Worm (Caenorhabditis elegans) whole organism, midembryonic: Measurements from ENCODE around the gene R02F2.4.

ENCODE experiments used
- T22C8.4 ChIP-seq: fragments of 200-800 bp; sonication (Bioruptor generic); IDR thresholded peaks from 2 replicates; pipeline ENCODE4 v1.3.6; 2022; ENCODE audit warnings: missing genetic modification characterization, missing compliant biosample characterization
- cog-1 ChIP-seq: sonication (generic microtip); optimal IDR thresholded peaks from 2 replicates; lab custom pipeline; 2016; ENCODE audit warnings: missing genetic modification characterization, missing compliant biosample characterization
- flt-1 ChIP-seq: fragments of 200-800 bp; sonication (Bioruptor generic); IDR thresholded peaks from 2 replicates; pipeline ENCODE4 v1.3.6; 2022; ENCODE audit warnings: missing genetic modification characterization, missing compliant biosample characterization
- klf-2 ChIP-seq: fragments of 200-800 bp; sonication (Bioruptor generic); conservative IDR thresholded peaks from 2 replicates; pipeline ENCODE4 v1.3.6; 2022; ENCODE audit warnings: missing genetic modification reagents, missing genetic modification characterization, missing compliant biosample characterization
- med-1 ChIP-seq: sonication (generic microtip); optimal IDR thresholded peaks from 2 replicates; lab custom pipeline; 2017; ENCODE audit warnings: missing genetic modification characterization, mild to moderate bottlenecking, missing compliant biosample characterization, antibody characterized with exemption, missing genetic modification reagents; ENCODE audit not compliant: insufficient read depth
- ref-1 ChIP-seq: fragments of 200-800 bp; sonication (Bioruptor generic); conservative IDR thresholded peaks from 2 replicates; pipeline ENCODE4 v1.3.6; 2022; ENCODE audit warnings: missing genetic modification reagents, missing genetic modification characterization, missing compliant biosample characterization
- tab-1 ChIP-seq: fragments of 200-800 bp; sonication (Bioruptor generic); IDR thresholded peaks from 2 replicates; pipeline ENCODE4 v1.3.6; 2022; ENCODE audit warnings: missing genetic modification characterization, missing compliant biosample characterization
- ztf-23 ChIP-seq: fragments of 200-800 bp; sonication (Bioruptor generic); IDR thresholded peaks from 2 replicates; pipeline ENCODE4 v1.3.6; 2022; ENCODE audit warnings: missing genetic modification reagents, missing genetic modification characterization, missing compliant biosample characterization
- ztf-29 ChIP-seq: fragments of 200-800 bp; sonication (Bioruptor generic); IDR thresholded peaks from 2 replicates; pipeline ENCODE4 v1.3.6; 2022; ENCODE audit warnings: missing genetic modification reagents, missing genetic modification characterization, missing compliant biosample characterization

The R02F2.4 gene

DNA sequence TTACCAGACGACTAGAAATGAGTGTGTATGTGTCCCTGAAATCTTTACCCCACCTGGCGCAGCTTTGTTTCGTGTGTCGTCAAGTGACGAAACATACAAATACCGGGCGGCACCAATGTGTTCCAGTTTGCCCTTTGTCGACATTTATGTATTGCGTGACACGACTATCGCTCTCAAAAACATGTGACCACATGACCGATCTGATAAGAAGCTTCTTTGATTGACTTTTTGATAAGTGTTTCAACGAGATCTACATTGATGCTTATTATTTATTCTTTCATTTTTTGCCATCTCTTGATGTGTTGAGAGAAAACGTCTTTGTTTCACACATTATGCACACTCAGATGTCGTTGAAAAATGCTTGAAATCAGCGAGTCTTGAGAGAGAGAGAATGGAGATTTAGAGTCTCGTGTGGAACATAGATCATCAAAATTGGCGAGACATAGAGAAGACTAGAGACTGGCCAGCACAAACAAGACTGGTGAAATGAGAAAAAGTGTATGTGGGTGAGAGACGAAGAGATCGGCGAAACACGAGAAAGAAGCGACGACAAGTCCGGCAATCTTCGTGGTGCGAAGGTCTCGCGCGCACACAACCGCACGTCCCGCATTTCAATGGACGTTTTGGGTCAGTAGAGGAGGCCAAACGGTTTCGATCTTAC, 19.0 kb downstream of the R02F2.4 start:
- TF ChIP-seq ztf-29 (no peak), cog-1 (peak; percentile 56), ref-1 (GFP tag; lab: Robert Waterston, UW) (peak; percentile 43; the same call in 1 of the 2 replicates)

DNA sequence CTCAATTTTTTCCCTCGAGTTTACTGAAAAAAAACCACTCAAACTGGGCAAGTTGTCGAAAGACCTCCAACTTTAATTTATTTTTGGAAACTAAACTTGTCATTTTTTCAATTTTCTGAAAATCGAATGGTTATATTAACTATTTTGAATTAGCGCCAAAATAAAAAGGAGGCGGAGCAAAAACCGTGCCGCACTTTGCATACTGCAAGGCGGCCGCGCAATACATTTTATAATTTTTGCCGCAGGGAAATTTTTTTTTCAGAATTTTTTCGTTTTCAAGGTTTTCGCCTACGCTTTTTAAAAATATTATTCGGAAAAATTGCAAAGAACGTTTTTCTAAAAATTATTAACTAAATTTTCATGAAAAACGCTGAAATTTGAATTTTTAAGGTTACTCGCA, 19.6 kb downstream of the R02F2.4 start:
- no peak for TF ChIP-seq cog-1
- TF ChIP-seq ref-1 (GFP tag; lab: Robert Waterston, UW), result no peak
- TF ChIP-seq ztf-29, result no peak
- no peak for TF ChIP-seq med-1 (GFP tag; lab: Kevin White, UChicago)
- TF ChIP-seq flt-1, result no peak
- no peak for TF ChIP-seq tab-1 (GFP tag; lab: Robert Waterston, UW)
- no peak for TF ChIP-seq klf-2 (GFP tag; lab: Robert Waterston, UW)
- no peak for TF ChIP-seq T22C8.4 (GFP tag; lab: Robert Waterston, UW)
- no peak for TF ChIP-seq ztf-23 (GFP tag; lab: Robert Waterston, UW)

DNA sequence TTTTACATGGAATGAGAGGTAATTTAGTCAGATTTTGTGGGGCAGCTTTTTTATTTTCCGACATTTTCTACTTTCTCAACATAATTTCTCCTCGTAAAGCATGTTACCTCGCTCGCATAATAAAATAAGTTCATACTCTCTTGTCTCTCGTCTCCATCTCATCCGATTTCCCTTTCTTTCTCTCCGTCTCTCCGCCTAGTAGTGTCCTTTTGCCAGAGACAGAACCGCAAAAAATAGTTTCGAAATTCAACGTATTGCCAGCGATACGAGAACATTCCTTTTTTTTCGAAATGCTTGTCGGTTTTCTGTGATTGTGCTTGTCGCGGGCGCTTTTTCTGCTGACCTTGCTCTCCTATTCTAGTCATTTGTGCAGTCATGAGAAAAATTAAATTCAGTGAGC, 20.1 kb downstream of the R02F2.4 start:
- TF ChIP-seq klf-2 (GFP tag; lab: Robert Waterston, UW) (no peak), ztf-23 (GFP tag; lab: Robert Waterston, UW) (no peak), ref-1 (GFP tag; lab: Robert Waterston, UW) (no peak), med-1 (GFP tag; lab: Kevin White, UChicago) (no peak), T22C8.4 (GFP tag; lab: Robert Waterston, UW) (no peak), flt-1 (0 out of 2 replicates have a peak, but pooled peaks have one; percentile 16), tab-1 (GFP tag; lab: Robert Waterston, UW) (no peak)

DNA sequence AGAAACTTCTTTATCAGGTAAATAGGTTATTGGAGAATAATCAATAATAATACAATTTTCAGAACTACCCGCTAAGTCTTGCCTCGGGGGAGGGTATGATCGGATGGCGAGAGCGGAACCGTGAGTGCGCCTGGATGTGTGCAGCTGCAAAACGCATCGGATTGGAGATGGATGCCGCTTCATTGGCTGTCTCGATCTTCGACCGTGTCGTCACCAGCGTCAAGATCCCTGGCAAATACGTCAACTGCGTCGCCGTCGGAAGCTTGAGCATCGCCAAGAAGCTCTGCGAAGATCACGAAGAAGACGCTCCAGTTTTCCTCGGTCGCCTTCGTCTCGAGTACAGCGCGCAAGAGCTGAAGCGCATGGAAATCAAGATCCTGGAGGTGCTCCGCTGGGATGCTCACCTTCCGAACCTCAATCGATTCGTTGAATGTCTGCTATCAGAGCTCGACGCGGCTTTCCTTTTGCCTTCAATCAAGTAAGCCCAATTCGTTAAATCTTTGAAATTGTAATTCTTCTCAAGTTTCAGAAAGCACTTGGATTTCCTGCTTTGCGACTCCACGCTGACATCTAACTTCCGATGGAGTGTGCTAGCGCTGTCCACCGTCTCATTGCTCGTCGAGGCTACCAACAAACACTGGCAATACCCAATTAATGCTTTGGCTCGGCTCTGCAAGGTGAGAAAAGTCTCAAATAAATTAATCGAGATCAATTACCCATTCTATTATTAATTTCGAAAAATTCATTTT, 20.8 kb downstream of the R02F2.4 start:
- TF ChIP-seq flt-1, result 0 out of 2 replicates have a peak, but pooled peaks have one; percentile 54
- no peak for TF ChIP-seq med-1 (GFP tag; lab: Kevin White, UChicago)

DNA sequence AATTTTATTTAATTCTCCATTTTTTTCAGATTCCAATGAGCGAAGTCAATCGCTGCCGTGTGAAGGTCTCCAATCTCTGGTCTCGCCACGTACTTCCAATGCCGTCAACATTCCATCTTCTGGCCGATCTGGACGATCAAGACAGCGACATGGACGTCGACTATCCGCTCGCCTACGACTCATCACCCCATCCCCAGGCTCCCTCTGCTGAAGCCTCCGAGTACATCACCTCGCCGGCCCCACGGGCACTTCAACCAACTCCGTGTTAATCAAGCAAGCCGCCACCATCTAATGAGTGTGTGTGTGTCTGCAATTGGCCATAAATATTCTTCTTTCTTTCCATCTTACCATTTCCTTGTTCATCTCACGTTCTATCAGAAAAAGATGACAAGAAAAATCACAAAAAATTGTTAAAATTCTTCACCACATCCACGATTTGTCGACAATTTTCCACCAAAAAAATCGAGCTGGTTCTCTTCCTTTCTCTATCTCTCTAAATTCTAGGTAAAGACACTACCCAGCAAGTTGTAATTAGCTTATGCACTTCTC, 21.5 kb downstream of the R02F2.4 start:
- TF ChIP-seq flt-1 (no peak), tab-1 (GFP tag; lab: Robert Waterston, UW) (0 out of 2 replicates have a peak, but pooled peaks have one; percentile 9)

DNA sequence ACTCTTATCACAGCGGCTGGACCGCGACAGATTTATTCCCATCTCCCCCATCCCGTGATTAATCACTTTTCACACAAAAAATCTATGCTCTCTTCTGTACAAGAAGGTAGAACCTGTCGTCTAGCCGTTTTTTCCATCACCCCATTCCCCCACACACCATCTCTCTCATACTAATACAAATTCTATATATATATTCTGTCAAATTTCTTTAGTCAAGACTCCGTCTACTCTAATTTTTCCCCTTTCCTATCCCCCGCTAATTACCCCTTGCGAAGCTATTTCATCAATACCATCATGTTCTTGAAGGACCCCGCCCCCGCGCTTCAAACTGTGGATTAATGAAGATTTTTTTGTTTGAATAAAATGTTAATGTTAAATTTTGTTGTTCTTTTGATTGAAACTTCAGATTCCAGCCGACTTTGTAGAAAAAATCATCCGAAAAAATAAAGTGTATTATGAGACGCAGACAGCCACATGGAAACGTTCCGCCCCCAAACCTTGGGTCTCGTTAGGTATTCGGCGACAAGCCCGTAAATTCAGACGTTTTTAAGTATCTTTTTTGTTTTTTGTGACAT, 22.0 kb downstream of the R02F2.4 start:
- TF ChIP-seq T22C8.4 (GFP tag; lab: Robert Waterston, UW) (no peak), ztf-29 (no peak), ztf-23 (GFP tag; lab: Robert Waterston, UW) (0 out of 2 replicates have a peak, but pooled peaks have one; percentile 52)

DNA sequence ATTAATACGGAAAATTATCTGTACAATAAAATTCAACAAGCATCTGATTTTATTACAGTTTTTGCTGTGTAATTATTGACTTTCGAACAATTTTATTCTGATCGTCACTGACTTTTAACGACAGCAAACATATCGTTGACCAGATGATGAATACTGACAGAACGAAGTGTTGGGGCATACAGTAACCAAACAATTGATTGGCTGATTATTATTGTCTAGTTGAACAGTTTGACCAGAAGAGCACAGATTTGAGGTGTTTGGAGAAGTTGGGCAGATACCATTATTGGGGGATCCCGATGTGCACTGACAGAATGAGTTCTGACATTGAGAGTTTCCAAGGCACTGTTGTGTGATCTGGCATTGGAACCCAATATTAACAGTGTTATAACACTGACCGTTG, 22.8 kb downstream of the R02F2.4 start:
- no peak for TF ChIP-seq cog-1
- TF ChIP-seq klf-2 (GFP tag; lab: Robert Waterston, UW), result no peak
- no peak for TF ChIP-seq ref-1 (GFP tag; lab: Robert Waterston, UW)
- no peak for TF ChIP-seq ztf-23 (GFP tag; lab: Robert Waterston, UW)
- TF ChIP-seq T22C8.4 (GFP tag; lab: Robert Waterston, UW), result no peak
- no peak for TF ChIP-seq med-1 (GFP tag; lab: Kevin White, UChicago)
- TF ChIP-seq tab-1 (GFP tag; lab: Robert Waterston, UW), result no peak
- TF ChIP-seq ztf-29, result no peak
- no peak for TF ChIP-seq flt-1

DNA sequence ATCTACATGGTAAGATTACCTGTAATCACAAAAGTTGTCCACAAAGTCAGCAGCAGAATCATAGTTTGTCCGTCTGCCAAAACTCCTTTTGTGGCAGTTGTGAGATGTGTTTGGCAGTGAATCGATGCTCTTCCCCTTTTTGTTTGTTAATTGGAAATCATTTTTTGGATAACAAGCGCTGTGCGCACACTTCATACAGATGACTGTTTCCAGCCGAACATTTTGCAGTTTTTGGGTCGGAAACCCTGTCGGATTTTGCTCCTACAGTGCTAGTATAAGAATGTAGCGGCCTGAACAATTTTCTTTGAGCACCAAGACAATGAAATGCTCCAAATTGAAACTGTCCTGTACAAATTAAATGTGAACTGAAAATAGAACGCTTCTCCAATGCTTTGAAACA, 24.6 kb downstream of the R02F2.4 start, which contains the start of gene D1044.7:
Gene D1044.7 (minus strand): TSS at position 101 of the 400 bp plus-strand sequence.
- TF ChIP-seq T22C8.4 (GFP tag; lab: Robert Waterston, UW) (no peak), ref-1 (GFP tag; lab: Robert Waterston, UW) (no peak), med-1 (GFP tag; lab: Kevin White, UChicago) (no peak), ztf-23 (GFP tag; lab: Robert Waterston, UW) (no peak), ztf-29 (no peak), flt-1 (no peak), tab-1 (GFP tag; lab: Robert Waterston, UW) (no peak), klf-2 (GFP tag; lab: Robert Waterston, UW) (no peak), cog-1 (no peak)

DNA sequence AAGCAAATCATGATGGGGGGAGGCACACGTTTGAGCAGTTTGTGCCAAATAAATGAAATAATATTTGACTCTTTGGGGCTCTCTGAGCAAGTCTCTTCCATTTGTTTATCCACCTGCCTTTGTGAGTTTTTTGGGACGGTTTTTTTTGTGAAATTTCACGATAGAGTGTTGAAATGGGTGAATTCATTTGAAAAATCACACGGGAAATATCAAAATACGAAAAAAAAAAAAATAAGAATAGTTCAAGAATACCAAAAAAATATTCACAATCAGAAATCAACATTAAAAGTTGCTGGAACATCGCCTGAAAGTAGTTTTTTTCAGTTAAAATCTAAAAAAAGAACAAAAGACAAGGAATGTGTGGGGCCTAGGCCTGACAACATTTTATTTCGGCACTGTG, 28.4 kb downstream of the R02F2.4 start, which contains the start of gene pqn-25:
Gene pqn-25 (minus strand): TSS at position 101 of the 400 bp plus-strand sequence.
- no peak for TF ChIP-seq ztf-29
- no peak for TF ChIP-seq klf-2 (GFP tag; lab: Robert Waterston, UW)
- no peak for TF ChIP-seq tab-1 (GFP tag; lab: Robert Waterston, UW)
- TF ChIP-seq ref-1 (GFP tag; lab: Robert Waterston, UW), result no peak
- no peak for TF ChIP-seq ztf-23 (GFP tag; lab: Robert Waterston, UW)
- no peak for TF ChIP-seq flt-1

DNA sequence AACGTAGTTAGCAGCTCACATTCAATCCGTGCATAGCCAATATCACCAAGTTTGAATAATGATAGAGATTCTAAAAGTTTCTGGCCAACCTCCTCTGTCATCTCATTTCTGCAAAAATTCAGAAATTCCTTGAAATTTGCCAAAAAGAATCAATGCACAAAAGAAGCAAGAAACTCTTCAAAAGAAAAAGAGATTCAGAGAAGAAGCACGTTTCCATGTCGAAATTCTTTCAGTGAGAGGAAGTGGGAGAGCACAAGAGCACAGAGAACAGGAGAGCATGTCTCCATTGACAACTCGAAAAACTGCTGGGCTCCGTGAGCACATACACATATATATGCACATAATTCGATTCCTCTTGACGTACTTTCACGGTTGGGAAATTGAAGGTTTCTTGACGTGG, 33.3 kb downstream of the R02F2.4 start, which contains the start of gene nekl-4:
Gene nekl-4 (minus strand): TSS at position 101 of the 400 bp plus-strand sequence.
- TF ChIP-seq ref-1 (GFP tag; lab: Robert Waterston, UW), result no peak
- no peak for TF ChIP-seq cog-1
- no peak for TF ChIP-seq T22C8.4 (GFP tag; lab: Robert Waterston, UW)
- TF ChIP-seq klf-2 (GFP tag; lab: Robert Waterston, UW), result no peak
- no peak for TF ChIP-seq ztf-23 (GFP tag; lab: Robert Waterston, UW)
- TF ChIP-seq med-1 (GFP tag; lab: Kevin White, UChicago), result no peak
